Fruit fly (Drosophila melanogaster) whole organism, embryonic: ENCODE measurements around the gene Ppm1.

Experiments used
- B-H2 ChIP-seq: fragments of 200-800 bp; sonication (Bioruptor generic); optimal IDR thresholded peaks from 2 replicates; lab custom pipeline; 2018; ENCODE audit warnings: missing biosample characterization, mild to moderate bottlenecking, missing genetic modification characterization
- CG10267 ChIP-seq: fragments of 200-800 bp; sonication (Bioruptor generic); optimal IDR thresholded peaks from 2 replicates; lab custom pipeline; 2018; ENCODE audit warnings: missing biosample characterization, mild to moderate bottlenecking, missing genetic modification characterization, moderate library complexity
- CG11504 ChIP-seq: fragments of 200-800 bp; sonication (Bioruptor generic); optimal IDR thresholded peaks from 3 replicates; lab custom pipeline; 2019; ENCODE audit warnings: missing biosample characterization, mild to moderate bottlenecking, missing genetic modification characterization, moderate library complexity
- CG11696 ChIP-seq: fragments of 200-800 bp; sonication (Bioruptor generic); IDR thresholded peaks from 2 replicates; pipeline ENCODE4 v1.3.6; 2022; ENCODE audit warnings: missing biosample characterization, missing genetic modification characterization
- CG14667 ChIP-seq: fragments of 200-800 bp; sonication (Bioruptor generic); IDR thresholded peaks from 2 replicates; pipeline ENCODE4 v1.3.6; 2022; ENCODE audit warnings: missing biosample characterization, missing genetic modification characterization
- CG14710 ChIP-seq: fragments of 200-800 bp; sonication (Bioruptor generic); optimal IDR thresholded peaks from 3 replicates; lab custom pipeline; 2019; ENCODE audit warnings: missing biosample characterization, mild to moderate bottlenecking, missing genetic modification characterization, moderate library complexity
- CG15514 ChIP-seq: fragments of 200-800 bp; sonication (Bioruptor generic); optimal IDR thresholded peaks from 3 replicates; lab custom pipeline; 2017; ENCODE audit warnings: missing biosample characterization, missing genetic modification characterization, mild to moderate bottlenecking, moderate library complexity, missing genetic modification reagents
- CG16779 ChIP-seq: fragments of 200-800 bp; sonication (Bioruptor generic); IDR thresholded peaks from 2 replicates; pipeline ENCODE4 v1.3.6; 2022; ENCODE audit warnings: missing biosample characterization, missing genetic modification characterization
- CG17385 ChIP-seq: fragments of 200-800 bp; sonication (Bioruptor generic); optimal IDR thresholded peaks from 3 replicates; lab custom pipeline; 2018; ENCODE audit warnings: missing biosample characterization, mild to moderate bottlenecking, missing genetic modification characterization
- CG17829 ChIP-seq: fragments of 200-800 bp; optimal IDR thresholded peaks from 2 replicates; lab custom pipeline; 2019; ENCODE audit warnings: missing biosample characterization, mild to moderate bottlenecking, missing genetic modification characterization, moderate library complexity
- CG2116 ChIP-seq: fragments of 200-800 bp; sonication (Bioruptor generic); optimal IDR thresholded peaks from 3 replicates; lab custom pipeline; 2018; ENCODE audit warnings: missing biosample characterization, mild to moderate bottlenecking, missing genetic modification characterization
- CG42726 ChIP-seq: fragments of 200-800 bp; sonication (Bioruptor generic); IDR thresholded peaks from 2 replicates; pipeline ENCODE4 v1.3.6; 2022; ENCODE audit warnings: missing biosample characterization, missing genetic modification characterization; ENCODE audit not compliant: partially characterized antibody
- CG4328 ChIP-seq: fragments of 200-800 bp; sonication (Bioruptor generic); optimal IDR thresholded peaks from 3 replicates; lab custom pipeline; 2017; ENCODE audit warnings: missing biosample characterization, missing genetic modification reagents, missing genetic modification characterization
- CG43689 ChIP-seq: fragments of 200-800 bp; sonication (Bioruptor generic); IDR thresholded peaks from 2 replicates; pipeline ENCODE4 v1.3.6; 2022; ENCODE audit warnings: missing biosample characterization, missing genetic modification characterization
- CG7928 ChIP-seq: fragments of 200-800 bp; sonication (Bioruptor generic); optimal IDR thresholded peaks from 2 replicates; lab custom pipeline; 2017; ENCODE audit warnings: missing biosample characterization, mild to moderate bottlenecking, missing genetic modification characterization
- CG7963 ChIP-seq: fragments of 200-800 bp; sonication (Bioruptor generic); IDR thresholded peaks from 3 replicates; pipeline ENCODE4 v1.3.6; 2022; ENCODE audit warnings: missing biosample characterization, missing genetic modification characterization; ENCODE audit not compliant: partially characterized antibody
- Dip3 ChIP-seq: fragments of 200-800 bp; sonication (Bioruptor generic); optimal IDR thresholded peaks from 3 replicates; lab custom pipeline; 2016; ENCODE audit warnings: missing biosample characterization, missing genetic modification characterization
- E2f1 ChIP-seq: fragments of 200-800 bp; sonication (Bioruptor generic); IDR thresholded peaks from 2 replicates; pipeline ENCODE4 v1.3.6; 2022; ENCODE audit warnings: missing biosample characterization, missing genetic modification characterization
- E2f2 ChIP-seq: fragments of 200-800 bp; sonication (Bioruptor generic); IDR thresholded peaks from 2 replicates; pipeline ENCODE4 v1.3.6; 2022; ENCODE audit warnings: missing biosample characterization, missing genetic modification characterization
- H15 ChIP-seq: fragments of 200-800 bp; sonication (Bioruptor generic); IDR thresholded peaks from 3 replicates; pipeline ENCODE4 v1.3.6; 2022; ENCODE audit warnings: missing biosample characterization, missing genetic modification characterization
- Hmr ChIP-seq: fragments of 200-800 bp; sonication (Bioruptor generic); optimal IDR thresholded peaks from 3 replicates; lab custom pipeline; 2017; ENCODE audit warnings: mild to moderate bottlenecking, missing biosample characterization, missing genetic modification reagents, missing genetic modification characterization
- Hmx ChIP-seq: fragments of 200-800 bp; sonication (Bioruptor generic); optimal IDR thresholded peaks from 2 replicates; lab custom pipeline; 2016; ENCODE audit warnings: missing biosample characterization, missing genetic modification characterization
- Lpt ChIP-seq: fragments of >200 bp; optimal IDR thresholded peaks from 2 replicates; lab custom pipeline; 2018; ENCODE audit warnings: missing biosample characterization, missing genetic modification characterization
- MBD-R2 ChIP-seq: fragments of 200-800 bp; sonication (Bioruptor generic); IDR thresholded peaks from 2 replicates; pipeline ENCODE4 v1.3.6; 2022; ENCODE audit warnings: missing biosample characterization, missing genetic modification characterization
- Mes4 ChIP-seq: fragments of 200-800 bp; sonication (Bioruptor generic); optimal IDR thresholded peaks from 2 replicates; lab custom pipeline; 2016; ENCODE audit warnings: missing biosample characterization, missing genetic modification characterization
- NFAT ChIP-seq: fragments of 200-800 bp; sonication (Bioruptor generic); IDR thresholded peaks from 2 replicates; pipeline ENCODE4 v1.3.6; 2022; ENCODE audit warnings: missing biosample characterization, missing genetic modification characterization
- Oaz ChIP-seq: fragments of 200-800 bp; sonication (Bioruptor generic); IDR thresholded peaks from 2 replicates; pipeline ENCODE4 v1.3.6; 2022; ENCODE audit warnings: missing biosample characterization, missing genetic modification characterization
- Scr ChIP-seq: fragments of 200-800 bp; sonication (Bioruptor generic); IDR thresholded peaks from 2 replicates; pipeline ENCODE4 v1.3.6; 2022; ENCODE audit warnings: missing biosample characterization, missing genetic modification characterization; ENCODE audit not compliant: partially characterized antibody
- Side ChIP-seq: fragments of 200-800 bp; sonication (Bioruptor generic); optimal IDR thresholded peaks from 2 replicates; lab custom pipeline; 2016; ENCODE audit warnings: missing biosample characterization, missing genetic modification characterization
- Ssrp ChIP-seq: fragments of 200-800 bp; sonication (Bioruptor generic); optimal IDR thresholded peaks from 2 replicates; lab custom pipeline; 2018; ENCODE audit warnings: missing biosample characterization, mild to moderate bottlenecking, missing genetic modification characterization, moderate library complexity
- Tbp ChIP-seq: fragments of >200 bp; optimal IDR thresholded peaks from 2 replicates; lab custom pipeline; 2018; ENCODE audit warnings: missing biosample characterization, missing genetic modification characterization
- Usf ChIP-seq: fragments of 200-800 bp; sonication (Bioruptor generic); optimal IDR thresholded peaks from 2 replicates; lab custom pipeline; 2017; ENCODE audit warnings: missing genotype, missing biosample characterization, missing genetic modification characterization
- YL-1 ChIP-seq: fragments of 200-800 bp; sonication (Bioruptor generic); optimal IDR thresholded peaks from 3 replicates; lab custom pipeline; 2017; ENCODE audit warnings: missing biosample characterization, mild to moderate bottlenecking, missing genetic modification characterization
- aop ChIP-seq: fragments of 200-800 bp; sonication (Bioruptor generic); IDR thresholded peaks from 2 replicates; pipeline ENCODE4 v1.3.6; 2022; ENCODE audit warnings: missing biosample characterization, missing genetic modification characterization
- ara ChIP-seq: fragments of 200-800 bp; sonication (Bioruptor generic); IDR thresholded peaks from 2 replicates; pipeline ENCODE4 v1.3.6; 2022; ENCODE audit warnings: missing biosample characterization, missing genetic modification characterization
- az2 ChIP-seq: fragments of 200-800 bp; sonication (Bioruptor generic); optimal IDR thresholded peaks from 3 replicates; lab custom pipeline; 2016; ENCODE audit warnings: missing biosample characterization, missing genetic modification characterization
- cad ChIP-seq: fragments of >200 bp; optimal IDR thresholded peaks from 2 replicates; lab custom pipeline; 2017; ENCODE audit warnings: missing biosample characterization, missing genetic modification characterization
- cas ChIP-seq: fragments of 200-800 bp; sonication (Bioruptor generic); IDR thresholded peaks from 2 replicates; pipeline ENCODE4 v1.3.6; 2022; ENCODE audit warnings: missing biosample characterization, missing genetic modification characterization
- crol ChIP-seq: fragments of 200-800 bp; sonication (Bioruptor generic); IDR thresholded peaks from 2 replicates; pipeline ENCODE4 v1.3.6; 2022; ENCODE audit warnings: missing biosample characterization, missing genetic modification characterization
- danr ChIP-seq: fragments of 200-800 bp; sonication (Bioruptor generic); IDR thresholded peaks from 2 replicates; pipeline ENCODE4 v1.3.6; 2022; ENCODE audit warnings: missing biosample characterization, missing genetic modification characterization
- fru ChIP-seq: fragments of >200 bp; optimal IDR thresholded peaks from 2 replicates; lab custom pipeline; 2017
- hbn ChIP-seq: fragments of 200-800 bp; sonication (Bioruptor generic); IDR thresholded peaks from 2 replicates; pipeline ENCODE4 v1.3.6; 2022; ENCODE audit warnings: missing biosample characterization, missing genetic modification characterization; ENCODE audit not compliant: partially characterized antibody
- hkb ChIP-seq, 2 experiments: fragments of 200-800 bp in 1 of 2; fragments of >200 bp in 1 of 2; sonication (Bioruptor generic) in 1 of 2; IDR thresholded peaks in 1 of 2; optimal IDR thresholded peaks in 1 of 2; 2 replicates each; pipeline versions ENCODE4 v1.3.6 to Lab custom; 2017 to 2022; ENCODE audit warnings: missing biosample characterization in 1 of 2, missing genetic modification characterization in 1 of 2
- pros ChIP-seq: fragments of 200-800 bp; sonication (Bioruptor generic); optimal IDR thresholded peaks from 3 replicates; lab custom pipeline; 2019; ENCODE audit warnings: missing biosample characterization, mild to moderate bottlenecking, missing genetic modification characterization, moderate library complexity
- scrt ChIP-seq: fragments of 200-800 bp; sonication (Bioruptor generic); optimal IDR thresholded peaks from 2 replicates; lab custom pipeline; 2018; ENCODE audit warnings: missing biosample characterization, mild to moderate bottlenecking, missing genetic modification characterization, moderate library complexity
- stwl ChIP-seq: fragments of 200-800 bp; sonication (Bioruptor generic); optimal IDR thresholded peaks from 3 replicates; lab custom pipeline; 2018; ENCODE audit warnings: missing biosample characterization, mild to moderate bottlenecking, missing genetic modification characterization, moderate library complexity
- wor ChIP-seq: fragments of 200-800 bp; sonication (Bioruptor generic); IDR thresholded peaks from 2 replicates; pipeline ENCODE4 v1.3.6; 2022; ENCODE audit warnings: missing biosample characterization, missing genetic modification characterization
- z ChIP-seq: fragments of 200-800 bp; sonication (Bioruptor generic); IDR thresholded peaks from 3 replicates; pipeline ENCODE4 v1.3.6; 2022; ENCODE audit warnings: missing biosample characterization, missing genetic modification characterization

The Ppm1 gene

DNA sequence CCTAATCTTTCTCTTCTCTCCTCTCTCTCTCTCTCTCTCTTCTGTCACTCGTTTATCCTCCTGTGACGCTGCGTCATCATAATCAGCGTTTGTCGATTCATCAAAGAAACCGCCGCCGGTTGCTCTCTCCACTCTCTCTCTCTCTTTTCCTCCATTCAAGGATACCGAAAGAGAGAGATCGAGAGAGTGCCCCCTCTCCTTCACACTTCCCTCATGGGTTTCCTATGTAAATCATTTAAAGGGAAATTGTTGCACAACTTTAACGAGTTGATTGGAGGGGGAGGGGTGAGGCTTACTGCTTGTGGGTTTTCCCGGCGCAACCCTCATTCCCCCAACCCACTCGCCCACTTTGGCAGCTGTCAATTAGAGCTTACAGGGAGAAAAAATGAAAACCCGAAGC is 36.9 kb upstream of the Ppm1 start (continued):
- TF ChIP-seq CG11504 (peak; percentile 96), CG17385 (GFP tag; lab: Kevin White, UChicago) (no peak), CG10267 (tag; lab: Kevin White, UChicago) (no peak), cad (GFP tag; lab: Kevin White, UChicago) (peak; percentile 20), ara (GFP tag; lab: Robert Waterston, UW) (no peak), CG16779 (GFP tag; lab: Robert Waterston, UW) (no peak), Lpt (GFP tag; lab: Kevin White, UChicago) (no peak), z (GFP tag; lab: Robert Waterston, UW) (peak; percentile 50; the same call in 1 of the 3 replicates), MBD-R2 (GFP tag; lab: Robert Waterston, UW) (no peak), Scr (GFP tag; lab: Robert Waterston, UW) (peak; percentile 18; the same call in 1 of the 2 replicates), danr (GFP tag; lab: Robert Waterston, UW) (no peak), scrt (peak; percentile 79), YL-1 (no peak), Hmr (GFP tag; lab: Kevin White, UChicago) (no peak), CG42726 (GFP tag; lab: Robert Waterston, UW) (no peak), CG14710 (tag; lab: Kevin White, UChicago) (no peak)

DNA sequence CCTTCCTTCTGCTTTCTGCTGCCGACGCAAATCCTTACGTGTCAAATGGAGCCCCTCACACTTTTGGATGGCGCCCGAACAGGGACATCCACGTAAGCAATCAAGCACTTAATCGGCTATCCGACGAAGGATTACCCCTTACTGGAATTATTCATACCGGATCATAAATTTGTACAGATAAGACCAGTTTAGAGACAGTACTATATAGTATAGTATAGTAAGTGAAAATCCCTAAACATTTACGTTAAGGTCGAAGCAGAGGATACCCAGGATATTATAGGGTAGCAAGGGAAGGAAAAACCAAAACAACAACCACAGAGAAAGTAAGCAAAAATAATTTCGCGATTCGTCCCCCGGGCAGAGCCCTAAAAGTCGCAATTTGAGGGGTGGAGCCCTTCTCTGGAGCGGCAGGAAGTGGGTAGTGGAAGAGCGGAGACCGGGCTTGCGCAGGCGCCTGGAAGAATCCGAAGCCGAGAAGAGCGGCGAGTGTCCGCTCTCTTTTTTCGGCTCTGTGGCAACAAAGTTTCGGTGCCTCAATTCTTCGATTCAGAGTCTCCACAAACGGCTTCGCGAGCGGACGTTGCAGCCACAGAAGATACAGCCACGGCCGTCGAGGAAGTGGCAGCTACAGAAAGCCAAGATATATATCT is 35.5 kb upstream of the Ppm1 start:
- TF ChIP-seq Scr (GFP tag; lab: Robert Waterston, UW): no peak
- no peak for TF ChIP-seq Oaz (GFP tag; lab: Robert Waterston, UW)
- TF ChIP-seq pros (GFP tag; lab: Kevin White, UChicago): no peak
- no peak for TF ChIP-seq CG7928 (GFP tag; lab: Kevin White, UChicago)
- peak; percentile 28 for TF ChIP-seq Hmx
- TF ChIP-seq hkb (optimal IDR thresholded peaks at IDR 0.05; lab: Kevin White, UChicago): no peak
- TF ChIP-seq hkb (GFP tag; IDR thresholded peaks at IDR 0.05; lab: Robert Waterston, UW): peak; percentile 68
- no peak for TF ChIP-seq CG11696 (GFP tag; lab: Robert Waterston, UW)
- TF ChIP-seq CG4328 (GFP tag; lab: Kevin White, UChicago): no peak
- peak; percentile 60 for TF ChIP-seq Side (GFP tag; lab: Kevin White, UChicago)
- peak; percentile 67 for TF ChIP-seq crol
- TF ChIP-seq wor (GFP tag; lab: Robert Waterston, UW): peak; percentile 32; the same call in 1 of the 2 replicates
- TF ChIP-seq H15 (GFP tag; lab: Robert Waterston, UW): 0 out of 3 replicates have a peak, but pooled peaks have one; percentile 55
- no peak for TF ChIP-seq fru
- TF ChIP-seq stwl (tag; lab: Kevin White, UChicago): no peak
- TF ChIP-seq E2f2 (GFP tag; lab: Robert Waterston, UW): peak; percentile 31
- TF ChIP-seq hbn (GFP tag; lab: Robert Waterston, UW): no peak
- peak; percentile 38; the same call in 1 of the 2 replicates for TF ChIP-seq CG14667 (GFP tag; lab: Robert Waterston, UW)
- 0 out of 2 replicates have a peak, but pooled peaks have one; percentile 17 for TF ChIP-seq CG43689 (GFP tag; lab: Robert Waterston, UW)
- no peak for TF ChIP-seq CG7963 (GFP tag; lab: Robert Waterston, UW)
- no peak for TF ChIP-seq YL-1
- TF ChIP-seq CG15514 (GFP tag; lab: Kevin White, UChicago): peak; percentile 64
- TF ChIP-seq NFAT (GFP tag; lab: Robert Waterston, UW): peak; percentile 46
- peak; percentile 59; the same call in 1 of the 2 replicates for TF ChIP-seq cas (GFP tag; lab: Robert Waterston, UW)
- no peak for TF ChIP-seq B-H2
- TF ChIP-seq Mes4: no peak
- no peak for TF ChIP-seq Usf (GFP tag; lab: Kevin White, UChicago)
- no peak for TF ChIP-seq CG17829 (tag; lab: Kevin White, UChicago)
- peak; percentile 68 for TF ChIP-seq CG11504
- TF ChIP-seq E2f1: peak; percentile 67; the same call in 1 of the 2 replicates
- no peak for TF ChIP-seq aop (GFP tag; lab: Robert Waterston, UW)
- peak; percentile 24 for TF ChIP-seq Ssrp (tag; lab: Kevin White, UChicago)
- TF ChIP-seq Dip3 (GFP tag; lab: Kevin White, UChicago): peak; percentile 56
- TF ChIP-seq az2 (GFP tag; lab: Kevin White, UChicago): peak; percentile 48
- no peak for TF ChIP-seq Tbp (GFP tag; lab: Kevin White, UChicago)
- no peak for TF ChIP-seq CG2116 (GFP tag; lab: Kevin White, UChicago)
